Fruit fly (Drosophila melanogaster) whole organism, embryonic: ENCODE data around the gene CG16959.

Experiments
- Awh ChIP-seq: fragments of 200-800 bp; sonication (Bioruptor generic); IDR thresholded peaks from 2 replicates; pipeline ENCODE4, ENCODE4 v1.3.6; 2022; ENCODE audit warnings: missing biosample characterization, missing genetic modification characterization
- CG11504 ChIP-seq: fragments of 200-800 bp; sonication (Bioruptor generic); optimal IDR thresholded peaks from 3 replicates; lab custom pipeline; 2019; ENCODE audit warnings: missing biosample characterization, mild to moderate bottlenecking, missing genetic modification characterization, moderate library complexity
- CG12299 ChIP-seq: fragments of 200-800 bp; sonication (Bioruptor generic); optimal IDR thresholded peaks from 2 replicates; lab custom pipeline; 2018; ENCODE audit warnings: missing biosample characterization, mild to moderate bottlenecking, missing genetic modification characterization
- CG14014 ChIP-seq: fragments of 200-800 bp; sonication (Bioruptor generic); IDR thresholded peaks from 2 replicates; pipeline ENCODE4 v1.3.6; 2022; ENCODE audit warnings: missing biosample characterization, missing genetic modification characterization
- CG15269 ChIP-seq: fragments of 200-800 bp; sonication (Bioruptor generic); optimal IDR thresholded peaks from 2 replicates; lab custom pipeline; 2018; ENCODE audit warnings: missing biosample characterization, mild to moderate bottlenecking, missing genetic modification characterization, moderate library complexity
- CG15479 ChIP-seq: fragments of 200-800 bp; sonication (Bioruptor generic); optimal IDR thresholded peaks from 3 replicates; lab custom pipeline; 2019; ENCODE audit warnings: missing biosample characterization, mild to moderate bottlenecking, missing genetic modification characterization, moderate library complexity
- CG17385 ChIP-seq: fragments of 200-800 bp; sonication (Bioruptor generic); optimal IDR thresholded peaks from 3 replicates; lab custom pipeline; 2018; ENCODE audit warnings: missing biosample characterization, mild to moderate bottlenecking, missing genetic modification characterization
- CG17829 ChIP-seq: fragments of 200-800 bp; optimal IDR thresholded peaks from 2 replicates; lab custom pipeline; 2019; ENCODE audit warnings: missing biosample characterization, mild to moderate bottlenecking, missing genetic modification characterization, moderate library complexity
- CG2199 ChIP-seq: fragments of 200-800 bp; sonication (Bioruptor generic); IDR thresholded peaks from 3 replicates; pipeline ENCODE4 v1.3.6; 2022; ENCODE audit warnings: missing biosample characterization, missing genetic modification characterization
- CG30431 ChIP-seq: fragments of 200-800 bp; sonication (Bioruptor generic); optimal IDR thresholded peaks from 2 replicates; lab custom pipeline; 2017; ENCODE audit warnings: missing biosample characterization, missing genetic modification characterization
- CG5180 ChIP-seq: fragments of 200-800 bp; sonication (Bioruptor generic); optimal IDR thresholded peaks from 3 replicates; lab custom pipeline; 2017; ENCODE audit warnings: missing biosample characterization, missing genetic modification characterization, mild to moderate bottlenecking, moderate library complexity, missing genetic modification reagents
- CG6175 ChIP-seq: fragments of 200-800 bp; sonication (Bioruptor generic); IDR thresholded peaks from 3 replicates; pipeline ENCODE4 v1.3.6; 2022; ENCODE audit warnings: missing biosample characterization, missing genetic modification characterization
- CG8944 ChIP-seq: fragments of 200-800 bp; sonication (Bioruptor generic); optimal IDR thresholded peaks from 3 replicates; lab custom pipeline; 2016; ENCODE audit warnings: missing biosample characterization, missing genetic modification characterization
- CG9797 ChIP-seq: fragments of 200-800 bp; sonication (Bioruptor generic); optimal IDR thresholded peaks from 3 replicates; lab custom pipeline; 2018; ENCODE audit warnings: missing biosample characterization, mild to moderate bottlenecking, missing genetic modification characterization
- CrebB ChIP-seq: fragments of 200-800 bp; sonication (Bioruptor generic); optimal IDR thresholded peaks from 3 replicates; lab custom pipeline; 2018; ENCODE audit warnings: missing biosample characterization, mild to moderate bottlenecking, missing genetic modification characterization
- Dbx ChIP-seq: fragments of 200-800 bp; sonication (Bioruptor generic); IDR thresholded peaks from 3 replicates; pipeline ENCODE4 v1.3.6; 2022; ENCODE audit warnings: missing biosample characterization, missing genetic modification characterization
- Fer1 ChIP-seq: fragments of 200-800 bp; sonication (Bioruptor generic); optimal IDR thresholded peaks from 2 replicates; lab custom pipeline; 2017; ENCODE audit warnings: missing biosample characterization, mild to moderate bottlenecking, missing genetic modification characterization
- H15 ChIP-seq: fragments of 200-800 bp; sonication (Bioruptor generic); IDR thresholded peaks from 3 replicates; pipeline ENCODE4 v1.3.6; 2022; ENCODE audit warnings: missing biosample characterization, missing genetic modification characterization
- HLH3B ChIP-seq: fragments of 200-800 bp; sonication (Bioruptor generic); IDR thresholded peaks from 2 replicates; pipeline ENCODE4 v1.3.6; 2022; ENCODE audit warnings: missing biosample characterization, missing genetic modification characterization
- HmgZ ChIP-seq: fragments of 200-800 bp; sonication (Bioruptor generic); optimal IDR thresholded peaks from 2 replicates; lab custom pipeline; 2018; ENCODE audit warnings: missing biosample characterization, mild to moderate bottlenecking, missing genetic modification characterization
- Hr78 ChIP-seq, 2 experiments: fragments of 200-800 bp in 1 of 2; fragments of >200 bp in 1 of 2; sonication (Bioruptor generic) in 1 of 2; optimal IDR thresholded peaks; 2 replicates each; lab custom pipeline; 2017 to 2019; ENCODE audit warnings: missing biosample characterization in 2 of 2, missing genetic modification characterization in 2 of 2, mild to moderate bottlenecking in 1 of 2, moderate library complexity in 1 of 2
- MTF-1 ChIP-seq: fragments of 200-800 bp; sonication (Bioruptor generic); optimal IDR thresholded peaks from 2 replicates; lab custom pipeline; 2018; ENCODE audit warnings: missing biosample characterization, mild to moderate bottlenecking, missing genetic modification characterization, borderline replicate concordance
- Med ChIP-seq: fragments of 200-800 bp; sonication (Bioruptor generic); peaks from one replicate; lab custom pipeline; 2016; ENCODE audit warnings: missing biosample characterization, missing genetic modification characterization, mild to moderate bottlenecking, inconsistent platforms, moderate library complexity
- Ssrp ChIP-seq: fragments of 200-800 bp; sonication (Bioruptor generic); optimal IDR thresholded peaks from 2 replicates; lab custom pipeline; 2018; ENCODE audit warnings: missing biosample characterization, mild to moderate bottlenecking, missing genetic modification characterization, moderate library complexity
- Trl ChIP-seq, 3 experiments: fragments of >200 bp in 2 of 3; fragments of 200-800 bp in 1 of 3; sonication (Bioruptor generic) in 1 of 3; optimal IDR thresholded peaks; 2 replicates in 1 of 3; 3 replicates in 2 of 3; lab custom pipeline; 2016 to 2017; ENCODE audit warnings: missing biosample characterization in 1 of 3, missing genetic modification characterization in 1 of 3
- al ChIP-seq: fragments of 200-800 bp; sonication (Bioruptor generic); IDR thresholded peaks from 2 replicates; pipeline ENCODE4 v1.3.6; 2022; ENCODE audit warnings: missing biosample characterization, missing genetic modification characterization
- bigmax ChIP-seq: fragments of 200-800 bp; sonication (Bioruptor generic); optimal IDR thresholded peaks from 2 replicates; lab custom pipeline; 2018; ENCODE audit warnings: missing biosample characterization, mild to moderate bottlenecking, missing genetic modification characterization
- crp ChIP-seq, 2 experiments: fragments of 200-800 bp; sonication (Bioruptor generic); optimal IDR thresholded peaks; 2 replicates in 1 of 2; 3 replicates in 1 of 2; lab custom pipeline; 2017; ENCODE audit warnings: missing biosample characterization in 2 of 2, missing genetic modification characterization in 2 of 2, mild to moderate bottlenecking in 1 of 2, moderate library complexity in 1 of 2
- da ChIP-seq: fragments of 200-800 bp; sonication (Bioruptor generic); optimal IDR thresholded peaks from 2 replicates; lab custom pipeline; 2016; ENCODE audit warnings: missing biosample characterization, missing genetic modification characterization
- eve ChIP-seq, 2 experiments: fragments of >200 bp; optimal IDR thresholded peaks; 2 replicates each; lab custom pipeline; 2017; ENCODE audit warnings: missing biosample characterization in 2 of 2, missing genetic modification characterization in 2 of 2
- gcm2 ChIP-seq: fragments of 200-800 bp; sonication (Bioruptor generic); optimal IDR thresholded peaks from 2 replicates; lab custom pipeline; 2016; ENCODE audit warnings: missing biosample characterization, missing genetic modification characterization
- lov ChIP-seq, 2 experiments: fragments of 200-800 bp in 1 of 2; fragments of >200 bp in 1 of 2; sonication (Bioruptor generic) in 1 of 2; IDR thresholded peaks in 1 of 2; optimal IDR thresholded peaks in 1 of 2; 2 replicates in 1 of 2; 3 replicates in 1 of 2; pipeline versions ENCODE4 v1.3.6 to Lab custom; 2017 to 2022; ENCODE audit warnings: missing biosample characterization in 1 of 2, missing genetic modification characterization in 1 of 2
- mam ChIP-seq: fragments of 200-800 bp; sonication (Bioruptor generic); optimal IDR thresholded peaks from 3 replicates; lab custom pipeline; 2016; ENCODE audit warnings: missing biosample characterization, missing genetic modification characterization
- pita ChIP-seq: fragments of 200-800 bp; sonication (Bioruptor generic); optimal IDR thresholded peaks from 2 replicates; lab custom pipeline; 2017; ENCODE audit warnings: missing biosample characterization, mild to moderate bottlenecking, missing genetic modification characterization
- psq ChIP-seq: fragments of 200-800 bp; sonication (Bioruptor generic); optimal IDR thresholded peaks from 2 replicates; lab custom pipeline; 2017; ENCODE audit warnings: missing biosample characterization, missing genetic modification characterization
- sim ChIP-seq: fragments of 200-800 bp; sonication (Bioruptor generic); IDR thresholded peaks from 2 replicates; pipeline ENCODE4 v1.3.6; 2022; ENCODE audit warnings: missing biosample characterization, missing genetic modification characterization
- slou ChIP-seq: fragments of 200-800 bp; sonication (Bioruptor generic); optimal IDR thresholded peaks from 3 replicates; lab custom pipeline; 2016; ENCODE audit warnings: missing biosample characterization, missing genetic modification characterization
- stc ChIP-seq: fragments of 200-800 bp; sonication (Bioruptor generic); IDR thresholded peaks from 2 replicates; pipeline ENCODE4 v1.3.6; 2022; ENCODE audit warnings: missing biosample characterization, missing genetic modification characterization
- sug ChIP-seq: fragments of 200-800 bp; optimal IDR thresholded peaks from 2 replicates; lab custom pipeline; 2019; ENCODE audit warnings: missing biosample characterization, mild to moderate bottlenecking, missing genetic modification characterization, moderate library complexity
- tll ChIP-seq, 2 experiments: fragments of 200-800 bp in 1 of 2; fragments of >200 bp in 1 of 2; sonication (Bioruptor generic) in 1 of 2; optimal IDR thresholded peaks; 2 replicates each; lab custom pipeline; 2017 to 2019; ENCODE audit warnings: missing biosample characterization in 2 of 2, missing genetic modification characterization in 2 of 2, mild to moderate bottlenecking in 1 of 2, moderate library complexity in 1 of 2
- zfh2 ChIP-seq: fragments of 200-800 bp; sonication (Bioruptor generic); optimal IDR thresholded peaks from 2 replicates; lab custom pipeline; 2016; ENCODE audit warnings: missing biosample characterization, missing genetic modification characterization

CG16959 gene

DNA sequence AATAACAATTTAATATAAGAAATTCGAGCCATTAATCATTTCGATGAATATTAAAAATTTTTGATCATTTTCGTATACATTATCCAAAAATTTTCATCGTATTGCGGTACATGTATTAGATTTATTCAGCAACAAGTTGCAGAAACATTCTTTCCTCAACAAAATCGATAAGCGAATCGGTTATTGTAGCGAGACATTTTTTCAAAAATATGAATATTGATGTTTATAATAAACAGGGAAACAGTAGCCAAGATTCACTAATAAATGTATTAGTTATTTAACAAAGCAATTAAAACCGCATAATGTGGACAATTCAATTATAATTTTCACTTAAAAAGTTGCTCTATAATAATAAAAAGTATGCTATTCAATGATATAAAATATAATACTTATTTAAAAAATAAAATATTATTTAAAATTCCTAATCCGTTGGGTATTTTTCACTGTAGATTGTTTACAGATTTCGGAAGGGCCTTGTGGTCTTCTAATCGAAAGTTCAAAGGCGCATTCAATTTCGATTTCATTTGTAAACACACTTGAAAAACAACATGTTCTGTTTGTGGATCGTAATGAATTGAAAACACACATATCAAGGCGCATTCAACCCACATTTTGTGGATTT is 35.9 kb downstream of the CG16959 start (continued):
- no peak for TF ChIP-seq eve (GFP tag; optimal IDR thresholded peaks at IDR 0.05; lab: Kevin White, UChicago)
- no peak for TF ChIP-seq slou
- peak; percentile 56 for TF ChIP-seq CG15269 (tag; lab: Kevin White, UChicago)
- no peak for TF ChIP-seq al (GFP tag; lab: Robert Waterston, UW)
- TF ChIP-seq HmgZ (tag; lab: Kevin White, UChicago) = no peak
- no peak for TF ChIP-seq lov (optimal IDR thresholded peaks at IDR 0.05; lab: Kevin White, UChicago)
- TF ChIP-seq lov (GFP tag; IDR thresholded peaks at IDR 0.05; lab: Robert Waterston, UW) = no peak
- no peak for TF ChIP-seq sim (GFP tag; lab: Robert Waterston, UW)
- TF ChIP-seq sug = peak; percentile 39
- no peak for TF ChIP-seq Dbx
- no peak for TF ChIP-seq CG30431
- TF ChIP-seq psq (GFP tag; lab: Kevin White, UChicago) = no peak
- TF ChIP-seq Hr78 (GFP tag; optimal IDR thresholded peaks at IDR 0.05; lab: Kevin White, UChicago) = peak in 1 of 2 experiments; percentile 33
- peak; percentile 10 for TF ChIP-seq CG17385
- no peak for TF ChIP-seq CG9797 (GFP tag; lab: Kevin White, UChicago)
- TF ChIP-seq Fer1 (GFP tag; lab: Kevin White, UChicago) = peak; percentile 3
- TF ChIP-seq mam = no peak

DNA sequence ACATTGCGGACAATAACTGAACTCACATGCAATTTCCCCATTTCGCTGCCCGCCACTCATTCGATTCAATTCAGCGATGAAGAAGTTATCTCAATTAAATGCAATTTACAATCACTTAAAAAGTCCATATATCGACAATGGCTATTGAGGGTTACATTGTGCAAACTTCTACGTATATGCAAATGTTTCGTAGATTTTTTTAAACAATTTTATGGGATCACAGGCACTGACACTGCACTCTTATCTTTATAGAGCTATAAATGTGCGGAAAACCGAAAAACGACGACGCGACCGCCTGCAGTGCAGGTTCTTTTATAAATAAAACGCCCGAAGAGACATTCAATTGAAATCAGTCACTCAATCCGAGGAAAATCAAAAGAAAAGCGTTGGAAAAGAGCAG is 36.8 kb downstream of the CG16959 start:
- peak in 1 of 2 experiments; percentile 37 for TF ChIP-seq Trl (optimal IDR thresholded peaks at IDR 0.05; lab: Kevin White, UChicago)
- no peak for TF ChIP-seq Trl (GFP tag; optimal IDR thresholded peaks at IDR 0.05; lab: Kevin White, UChicago)
- peak; percentile 32 for TF ChIP-seq CG15479 (GFP tag; lab: Kevin White, UChicago)
- no peak for TF ChIP-seq CG8944
- no peak for TF ChIP-seq bigmax (GFP tag; lab: Kevin White, UChicago)
- TF ChIP-seq HLH3B (GFP tag; lab: Robert Waterston, UW) = no peak
- TF ChIP-seq CG2199 (GFP tag; lab: Robert Waterston, UW) = peak; percentile 89; the same call in 1 of the 3 replicates

DNA sequence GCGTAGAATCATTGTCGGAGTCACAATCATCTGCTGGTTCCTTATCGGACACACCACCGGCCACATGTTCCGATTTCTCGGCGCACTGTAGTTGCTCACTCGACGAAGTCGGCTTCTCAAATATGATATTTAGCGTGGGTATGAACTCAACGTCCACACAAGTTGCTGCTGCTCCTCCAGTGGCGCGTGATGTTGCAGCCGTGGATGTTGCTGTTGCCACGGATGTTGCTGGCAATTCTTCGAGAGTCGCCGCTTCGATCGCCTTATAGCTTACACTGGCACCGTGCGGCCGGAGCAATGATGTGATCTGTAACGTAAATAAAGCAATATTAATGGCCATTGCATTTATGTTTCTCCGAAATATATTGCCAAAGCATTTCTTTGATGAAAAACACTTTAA is 40.8 kb downstream of the CG16959 start:
- TF ChIP-seq MTF-1 (no peak), CG17829 (tag; lab: Kevin White, UChicago) (no peak), Awh (GFP tag; lab: Robert Waterston, UW) (no peak), crp (GFP tag; optimal IDR thresholded peaks at IDR 0.05; lab: Kevin White, UChicago) (no peak), CG2199 (GFP tag; lab: Robert Waterston, UW) (peak; percentile 96), zfh2 (no peak), da (GFP tag; lab: Kevin White, UChicago) (no peak), tll (GFP tag; optimal IDR thresholded peaks at IDR 0.05; lab: Kevin White, UChicago) (no peak), CG5180 (GFP tag; lab: Kevin White, UChicago) (peak; percentile 8), CG6175 (GFP tag; lab: Robert Waterston, UW) (0 out of 3 replicates have a peak, but pooled peaks have one; percentile 25), pita (GFP tag; lab: Kevin White, UChicago) (no peak), CrebB (tag; lab: Kevin White, UChicago) (no peak), gcm2 (no peak), CG12299 (tag; lab: Kevin White, UChicago) (no peak), stc (no peak), CG11504 (peak; percentile 97), CG14014 (no peak), H15 (GFP tag; lab: Robert Waterston, UW) (no peak), Ssrp (tag; lab: Kevin White, UChicago) (no peak), Med (GFP tag; lab: Kevin White, UChicago) (peak; percentile 1)
